Worm (Caenorhabditis elegans): Measurements from ENCODE around the gene C50D2.1.

DNA sequence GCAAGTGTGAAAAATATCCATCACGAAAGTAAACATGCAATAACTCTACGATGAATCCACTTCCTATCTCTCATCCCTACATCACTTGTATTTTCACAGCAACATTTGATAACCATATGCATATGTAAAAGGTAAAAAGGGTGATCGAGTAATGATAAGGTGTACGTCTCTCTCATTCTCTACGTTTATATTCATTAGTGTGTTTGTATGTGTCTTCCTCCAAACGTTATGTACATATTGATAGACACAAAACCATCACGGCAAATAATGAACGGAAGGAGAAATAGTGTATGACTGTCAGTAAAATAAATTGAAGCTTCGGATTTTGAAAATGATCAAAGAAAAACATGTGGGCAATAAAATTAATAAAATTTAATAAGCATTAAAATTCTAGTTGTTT is 11.1 kb downstream of the C50D2.1 start:
- TF ChIP-seq W03F9.2 (tag; optimal IDR thresholded peaks at IDR 0.05): no peak
- TF ChIP-seq him-1 (tag; optimal IDR thresholded peaks at IDR 0.05): no peak
- no peak for TF ChIP-seq dao-5 (tag; optimal IDR thresholded peaks at IDR 0.05)

Data from whole organism, L4/young adult.